Fruit fly (Drosophila melanogaster): Measurements from ENCODE around the gene Surf6.
A peak's percentile ranks its signal among the peaks of the same experiment; 100 is the strongest.

The Surf6 gene

DNA sequence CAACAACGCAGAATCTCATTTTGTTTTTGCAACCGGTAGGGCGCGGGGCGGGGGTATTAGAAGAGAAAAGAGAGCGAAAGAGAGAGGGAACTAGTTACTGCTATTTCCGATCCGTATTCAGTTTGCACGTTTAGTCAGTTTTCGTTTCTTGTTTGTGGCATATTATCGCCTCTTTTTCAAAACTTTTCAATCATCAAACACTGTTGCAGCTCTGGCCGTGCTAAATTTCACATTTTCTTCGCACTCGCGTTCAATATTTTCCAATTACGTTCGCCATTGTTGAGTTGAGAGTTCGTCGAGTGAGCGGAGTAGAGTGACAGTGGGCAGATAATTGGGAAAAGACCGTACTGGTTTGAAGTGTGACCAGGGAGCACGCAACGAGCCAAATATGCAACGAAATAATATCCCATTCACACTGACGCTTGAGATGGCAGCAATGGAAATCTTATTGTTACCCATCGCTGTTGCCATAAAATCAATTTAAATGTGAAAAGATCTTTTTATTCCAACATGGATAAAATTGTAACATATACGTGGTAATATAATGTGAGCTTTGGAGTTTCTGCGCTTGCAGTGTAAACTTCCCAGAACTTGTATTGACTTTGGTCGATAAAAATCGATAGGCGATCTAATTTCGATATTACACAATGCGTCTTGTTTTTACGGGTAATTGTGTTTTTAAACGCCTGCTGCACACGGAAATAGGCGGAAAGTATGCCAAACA, 43.5 kb downstream of the Surf6 start, which contains the start of the genes Ire1 and Mrm2 (continued):
- TF ChIP-seq CG9215 (GFP tag; IDR thresholded peaks at IDR 0.05), result peak; percentile 78
- TF ChIP-seq amos (GFP tag; IDR thresholded peaks at IDR 0.05; ENCODE audit: partially characterized antibody), result peak; percentile 59
- TF ChIP-seq Fer1 (GFP tag; optimal IDR thresholded peaks at IDR 0.05), result peak; percentile 57
- TF ChIP-seq Aef1 (GFP tag; IDR thresholded peaks at IDR 0.05), result peak; percentile 77
- TF ChIP-seq rib (GFP tag; IDR thresholded peaks at IDR 0.05), result peak; percentile 32; the same call in 1 of the 2 replicates
- peak; percentile 83 for TF ChIP-seq CG2712 (tag; optimal IDR thresholded peaks at IDR 0.05)
- TF ChIP-seq nmo (GFP tag; optimal IDR thresholded peaks at IDR 0.05), result peak; percentile 92
- peak; percentile 78 for TF ChIP-seq CG8924 (tag; optimal IDR thresholded peaks at IDR 0.05)
- peak; percentile 89 for TF ChIP-seq zfh2 (GFP tag; optimal IDR thresholded peaks at IDR 0.05)
- TF ChIP-seq nom (GFP tag; optimal IDR thresholded peaks at IDR 0.05), result peak; percentile 54
- TF ChIP-seq CG18476 (GFP tag; optimal IDR thresholded peaks at IDR 0.05), result peak; percentile 62
- peak; percentile 90 for TF ChIP-seq gro (GFP tag; optimal IDR thresholded peaks at IDR 0.05)
- TF ChIP-seq odd (GFP tag; optimal IDR thresholded peaks at IDR 0.05), result peak; percentile 45
- TF ChIP-seq CG10147 (GFP tag; optimal IDR thresholded peaks at IDR 0.05), result peak; percentile 38
- no peak for TF ChIP-seq aop (GFP tag; IDR thresholded peaks at IDR 0.05)
- peak; percentile 63 for TF ChIP-seq CG31388 (GFP tag; optimal IDR thresholded peaks at IDR 0.05)
- peak; percentile 83 for TF ChIP-seq CG14014 (GFP tag; IDR thresholded peaks at IDR 0.05)
- peak; percentile 92 for TF ChIP-seq stwl (tag; optimal IDR thresholded peaks at IDR 0.05)
- peak; percentile 77; the same call in 1 of the 2 replicates for TF ChIP-seq CG16779 (GFP tag; IDR thresholded peaks at IDR 0.05)
- peak; percentile 79 for TF ChIP-seq Scr (GFP tag; IDR thresholded peaks at IDR 0.05; ENCODE audit: partially characterized antibody)
- peak; percentile 67 for TF ChIP-seq CG4328 (GFP tag; optimal IDR thresholded peaks at IDR 0.05)
- peak; percentile 66 for TF ChIP-seq CG33557 (GFP tag; optimal IDR thresholded peaks at IDR 0.05)
- peak; percentile 75; the same call in 2 of the 3 replicates for TF ChIP-seq CG2889 (GFP tag; IDR thresholded peaks at IDR 0.05)
- TF ChIP-seq trem (tag; optimal IDR thresholded peaks at IDR 0.05), result peak; percentile 89
- peak; percentile 75 for TF ChIP-seq CG3163 (GFP tag; optimal IDR thresholded peaks at IDR 0.05)
- peak; percentile 96 for TF ChIP-seq row (GFP tag; IDR thresholded peaks at IDR 0.05)
- peak; percentile 91 for TF ChIP-seq CG2120 (GFP tag; optimal IDR thresholded peaks at IDR 0.05)
- TF ChIP-seq CG42726 (GFP tag; IDR thresholded peaks at IDR 0.05; ENCODE audit: partially characterized antibody), result no peak
- no peak for TF ChIP-seq usp (GFP tag; optimal IDR thresholded peaks at IDR 0.05)
- peak; percentile 63 for TF ChIP-seq CG10959 (GFP tag; IDR thresholded peaks at IDR 0.05)
- no peak for TF ChIP-seq zen2 (GFP tag; IDR thresholded peaks at IDR 0.05; ENCODE audit: partially characterized antibody)
- TF ChIP-seq mirr (GFP tag; optimal IDR thresholded peaks at IDR 0.05), result peak; percentile 29
- peak; percentile 71 for TF ChIP-seq twi (tag; optimal IDR thresholded peaks at IDR 0.05)
- TF ChIP-seq Awh (GFP tag; IDR thresholded peaks at IDR 0.05), result peak; percentile 58; the same call in 1 of the 2 replicates
- TF ChIP-seq lilli (GFP tag; optimal IDR thresholded peaks at IDR 0.05), result peak; percentile 91
- TF ChIP-seq Elba2 (GFP tag; optimal IDR thresholded peaks at IDR 0.05), result peak; percentile 96
- TF ChIP-seq knrl (GFP tag; IDR thresholded peaks at IDR 0.05; ENCODE audit: partially characterized antibody), result peak; percentile 85
- peak; percentile 81 for TF ChIP-seq eyg (GFP tag; optimal IDR thresholded peaks at IDR 0.05)
- TF ChIP-seq CG5180 (GFP tag; optimal IDR thresholded peaks at IDR 0.05), result no peak
- TF ChIP-seq Hsf (GFP tag; optimal IDR thresholded peaks at IDR 0.05), result peak; percentile 90
- TF ChIP-seq C15 (GFP tag; IDR thresholded peaks at IDR 0.05), result no peak
- no peak for TF ChIP-seq nau (GFP tag; optimal IDR thresholded peaks at IDR 0.05)
- TF ChIP-seq ap (GFP tag; IDR thresholded peaks at IDR 0.05), result peak; percentile 52; the same call in 1 of the 2 replicates
- TF ChIP-seq Poxn (GFP tag; IDR thresholded peaks at IDR 0.05), result no peak
- peak; percentile 75 to 95 for TF ChIP-seq tll (GFP tag; optimal IDR thresholded peaks at IDR 0.05)
- TF ChIP-seq BEAF-32 (GFP tag; optimal IDR thresholded peaks at IDR 0.05), result peak; percentile 89
- peak; percentile 53 for TF ChIP-seq CG8359 (GFP tag; optimal IDR thresholded peaks at IDR 0.05; ENCODE audit: borderline replicate concordance)
- peak; percentile 46 for TF ChIP-seq exex (tag; optimal IDR thresholded peaks at IDR 0.05)
